Fruit fly (Drosophila melanogaster): ENCODE data around the gene CG13856.

Gene CG13856

dm6 chr3R:22362218-22362907 lies 40.1 kb upstream of the CG13856 start, which contains the start of the genes JMJD6, CG7071 and Muted (continued):
- peak; percentile 63 for TF ChIP-seq CG9876 (GFP tag; optimal IDR thresholded peaks at IDR 0.05)
- peak; percentile 89 for TF ChIP-seq CG9727 (GFP tag; optimal IDR thresholded peaks at IDR 0.05)
- peak; percentile 33 for TF ChIP-seq CG3163 (GFP tag; optimal IDR thresholded peaks at IDR 0.05)
- TF ChIP-seq disco-r (GFP tag; optimal IDR thresholded peaks at IDR 0.05), result peak; percentile 76
- peak; percentile 77 for TF ChIP-seq vnd (GFP tag; IDR thresholded peaks at IDR 0.05; ENCODE audit: partially characterized antibody)
- peak; percentile 86 for TF ChIP-seq CG17568 (GFP tag; optimal IDR thresholded peaks at IDR 0.05)
- TF ChIP-seq CG6175 (GFP tag; IDR thresholded peaks at IDR 0.05), result peak; percentile 81
- peak; percentile 93 for TF ChIP-seq CG11456 (GFP tag; IDR thresholded peaks at IDR 0.05)
- peak; percentile 83 for TF ChIP-seq shn (GFP tag; optimal IDR thresholded peaks at IDR 0.05)
- TF ChIP-seq CG9215 (GFP tag; IDR thresholded peaks at IDR 0.05), result peak; percentile 92
- peak; percentile 87 for TF ChIP-seq ap (GFP tag; IDR thresholded peaks at IDR 0.05)
- TF ChIP-seq Hmx (GFP tag; optimal IDR thresholded peaks at IDR 0.05), result peak; percentile 73
- peak; percentile 88 for TF ChIP-seq sug (tag; optimal IDR thresholded peaks at IDR 0.05)
- 0 out of 3 replicates have a peak, but pooled peaks have one; percentile 62 for TF ChIP-seq CG2199 (GFP tag; IDR thresholded peaks at IDR 0.05)
- TF ChIP-seq gce (GFP tag; IDR thresholded peaks at IDR 0.05), result peak; percentile 82; the same call in 2 of the 3 replicates
- peak; percentile 71 for TF ChIP-seq CG3995 (GFP tag; optimal IDR thresholded peaks at IDR 0.05)
- peak; percentile 86 for TF ChIP-seq CG16863 (GFP tag; optimal IDR thresholded peaks at IDR 0.05)
- TF ChIP-seq CG14965 (GFP tag; optimal IDR thresholded peaks at IDR 0.05; ENCODE audit: borderline replicate concordance), result no peak
- peak; percentile 89 for TF ChIP-seq CG18476 (GFP tag; optimal IDR thresholded peaks at IDR 0.05)
- TF ChIP-seq insv (GFP tag; optimal IDR thresholded peaks at IDR 0.05), result peak in 1 of 2 experiments; percentile 75
- TF ChIP-seq unpg (GFP tag; optimal IDR thresholded peaks at IDR 0.05), result peak; percentile 92
- peak; percentile 97 for TF ChIP-seq slbo (GFP tag; IDR thresholded peaks at IDR 0.05)
- peak; percentile 85 for TF ChIP-seq CG7357 (GFP tag; IDR thresholded peaks at IDR 0.05)
- peak; percentile 92 for TF ChIP-seq CG14014 (GFP tag; IDR thresholded peaks at IDR 0.05)
- TF ChIP-seq Hsf (GFP tag; optimal IDR thresholded peaks at IDR 0.05), result peak; percentile 95
- peak; percentile 95 for TF ChIP-seq zfh1 (GFP tag; IDR thresholded peaks at IDR 0.05)
- TF ChIP-seq CG10462 (GFP tag; optimal IDR thresholded peaks at IDR 0.05), result peak; percentile 79
- peak; percentile 99 for TF ChIP-seq CG7928 (GFP tag; optimal IDR thresholded peaks at IDR 0.05)
- peak; percentile 88 for TF ChIP-seq nerfin-1 (tag; optimal IDR thresholded peaks at IDR 0.05)
- peak; percentile 63 for TF ChIP-seq Lim3 (GFP tag; IDR thresholded peaks at IDR 0.05)
- peak; percentile 88 to 94 for TF ChIP-seq dpn (GFP tag; optimal IDR thresholded peaks at IDR 0.05)
- TF ChIP-seq wdn (GFP tag; IDR thresholded peaks at IDR 0.05), result peak; percentile 84
- TF ChIP-seq HmgD (GFP tag; optimal IDR thresholded peaks at IDR 0.05), result peak; percentile 78
- peak; percentile 92 for TF ChIP-seq CG15514 (GFP tag; optimal IDR thresholded peaks at IDR 0.05)
- peak; percentile 76 for TF ChIP-seq CG17802 (tag; optimal IDR thresholded peaks at IDR 0.05)
- TF ChIP-seq H15 (GFP tag; IDR thresholded peaks at IDR 0.05), result peak; percentile 87
- no peak for TF ChIP-seq CG1832 (GFP tag; optimal IDR thresholded peaks at IDR 0.05)
- peak; percentile 74 for TF ChIP-seq Lhr (GFP tag; optimal IDR thresholded peaks at IDR 0.05)
- TF ChIP-seq fu2 (GFP tag; optimal IDR thresholded peaks at IDR 0.05), result peak; percentile 85
- peak; percentile 53; the same call in 1 of the 2 replicates for TF ChIP-seq nerfin-2 (GFP tag; IDR thresholded peaks at IDR 0.05; ENCODE audit: partially characterized antibody)
- TF ChIP-seq Sry-δ (GFP tag; optimal IDR thresholded peaks at IDR 0.05), result peak; percentile 71
- peak; percentile 81 for TF ChIP-seq oc (tag; optimal IDR thresholded peaks at IDR 0.05)
- peak; percentile 55 for TF ChIP-seq Deaf1 (tag; optimal IDR thresholded peaks at IDR 0.05)
- TF ChIP-seq CG6765 (GFP tag; optimal IDR thresholded peaks at IDR 0.05), result peak; percentile 81
- peak; percentile 73 for TF ChIP-seq gsb-n (tag; optimal IDR thresholded peaks at IDR 0.05)
- peak; percentile 87 for TF ChIP-seq stwl (tag; optimal IDR thresholded peaks at IDR 0.05)
- TF ChIP-seq CG31224 (GFP tag; IDR thresholded peaks at IDR 0.05), result peak; percentile 80
- peak; percentile 78 for TF ChIP-seq run (tag; optimal IDR thresholded peaks at IDR 0.05)
- peak; percentile 88 for TF ChIP-seq Sin3A (optimal IDR thresholded peaks at IDR 0.05)
- TF ChIP-seq Bgb (GFP tag; IDR thresholded peaks at IDR 0.05; ENCODE audit: partially characterized antibody), result peak; percentile 68
